Worm (Caenorhabditis elegans): ENCODE data around the gene C52B9.8.

- TF ChIP-seq lsy-2 (tag; optimal IDR thresholded peaks at IDR 0.05) (no peak), mes-2 (tag; optimal IDR thresholded peaks at IDR 0.05; ENCODE audit: poor library complexity, severe bottlenecking) (no peak), daf-19 (GFP tag; conservative IDR thresholded peaks at IDR 0.05) (no peak), mep-1 (tag; optimal IDR thresholded peaks at IDR 0.05) (no peak), cey-2 (tag; optimal IDR thresholded peaks at IDR 0.05; ENCODE audit: borderline replicate concordance, insufficient read depth) (no peak), dpl-1 (GFP tag; optimal IDR thresholded peaks at IDR 0.05) (no peak), nhr-11 (tag; optimal IDR thresholded peaks at IDR 0.05) (no peak), snpc-4 (tag; optimal IDR thresholded peaks at IDR 0.05) (no peak), lin-13 (GFP tag; optimal IDR thresholded peaks at IDR 0.05) (no peak)
These were observed 5.5 kb upstream of the C52B9.8 start for ce11 chrX:4317095-4317494.

All from whole organism, L4 larva.